Fruit fly (Drosophila melanogaster): ENCODE results near the gene bwa.

The bwa gene

DNA sequence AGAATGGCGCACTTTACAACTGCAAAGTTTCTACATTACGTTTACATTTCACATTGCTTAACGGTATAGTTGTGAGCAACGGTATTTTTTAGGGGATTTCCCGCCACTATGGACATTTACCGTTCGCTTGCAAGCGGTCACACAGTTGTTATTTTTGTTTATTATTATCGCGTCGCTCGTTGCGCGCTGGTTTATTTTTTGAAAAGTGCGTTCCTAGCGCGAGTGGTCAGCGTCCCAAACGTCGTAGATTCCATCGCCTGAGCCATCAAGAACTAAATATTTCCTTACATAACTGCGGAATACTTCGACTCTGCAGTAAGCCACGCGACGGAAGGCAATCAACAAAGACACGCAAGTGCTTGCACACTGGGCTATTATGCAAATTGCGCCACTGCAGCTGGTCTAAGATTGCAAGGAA lies at the start of gene bwa:
Gene bwa, plus strand, starts transcription at position 159 of the 418 bp plus-strand sequence.
- TF ChIP-seq CG17801 (GFP tag; optimal IDR thresholded peaks at IDR 0.05; ENCODE audit: partially characterized antibody) = no peak

DNA sequence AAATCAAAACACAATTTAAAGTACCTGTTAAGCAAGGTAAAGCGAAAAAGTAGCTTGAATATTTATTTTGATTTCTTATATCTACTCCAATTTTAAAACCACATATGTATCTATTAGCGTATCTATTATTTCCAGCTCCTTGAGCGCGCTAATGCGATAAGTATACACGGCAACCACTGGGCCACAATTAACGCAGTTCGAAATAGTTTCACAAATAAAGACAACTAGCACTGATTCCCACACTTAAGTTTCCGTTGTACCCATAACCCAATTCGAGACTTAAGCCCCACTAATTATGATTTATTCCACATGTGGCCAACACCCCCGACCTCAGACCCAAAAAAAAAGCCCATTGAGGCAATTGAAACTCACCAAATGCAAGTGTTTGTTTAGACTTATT lies 49.7 kb upstream of the bwa start:
- no peak for TF ChIP-seq CG17801 (GFP tag; optimal IDR thresholded peaks at IDR 0.05; ENCODE audit: partially characterized antibody)

DNA sequence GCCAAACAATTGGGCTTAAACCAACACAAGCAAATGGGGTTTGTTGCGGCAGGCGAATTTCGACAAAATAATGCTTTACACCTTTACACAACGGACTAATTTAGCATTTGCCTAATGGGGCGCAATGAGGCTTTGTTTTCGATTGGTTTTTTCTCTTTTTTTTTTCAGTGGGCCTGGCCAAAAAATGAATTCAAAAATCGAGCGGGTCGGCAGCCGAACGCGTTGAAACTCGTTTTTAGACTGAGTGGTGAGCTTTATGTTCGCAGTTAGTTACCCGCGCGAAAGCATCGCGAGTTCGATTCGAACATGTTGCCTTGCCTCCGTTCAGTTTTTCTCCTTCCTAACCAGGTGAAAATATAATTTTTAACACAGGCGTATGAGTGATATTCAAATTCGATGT lies 49.1 kb upstream of the bwa start, which contains the start of gene CG43861:
Gene CG43861, minus strand, starts transcription at position 228 of the 400 bp plus-strand sequence.
- TF ChIP-seq CG17801 (GFP tag; optimal IDR thresholded peaks at IDR 0.05; ENCODE audit: partially characterized antibody) = no peak

DNA sequence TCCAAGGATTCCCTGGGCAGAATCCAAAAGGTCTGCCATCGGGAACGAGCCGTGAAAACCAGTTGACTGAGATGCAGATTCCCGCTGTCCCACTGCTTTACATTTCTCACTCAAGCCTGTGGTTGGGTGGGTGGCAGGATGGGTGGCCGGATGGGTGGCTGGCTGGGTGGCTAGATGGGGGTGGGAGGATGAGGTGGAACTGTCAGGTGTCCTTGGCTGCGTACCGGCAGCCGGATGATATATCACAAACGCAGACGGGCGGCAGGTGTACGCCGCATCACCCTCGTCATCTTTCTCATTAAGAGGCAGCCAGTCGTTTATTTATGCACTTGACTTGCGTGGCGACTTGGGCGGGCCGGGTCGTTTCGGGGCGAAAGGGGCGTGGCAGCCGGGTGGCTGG lies 46.1 kb upstream of the bwa start:
- no peak for TF ChIP-seq CG17801 (GFP tag; optimal IDR thresholded peaks at IDR 0.05; ENCODE audit: partially characterized antibody)

DNA sequence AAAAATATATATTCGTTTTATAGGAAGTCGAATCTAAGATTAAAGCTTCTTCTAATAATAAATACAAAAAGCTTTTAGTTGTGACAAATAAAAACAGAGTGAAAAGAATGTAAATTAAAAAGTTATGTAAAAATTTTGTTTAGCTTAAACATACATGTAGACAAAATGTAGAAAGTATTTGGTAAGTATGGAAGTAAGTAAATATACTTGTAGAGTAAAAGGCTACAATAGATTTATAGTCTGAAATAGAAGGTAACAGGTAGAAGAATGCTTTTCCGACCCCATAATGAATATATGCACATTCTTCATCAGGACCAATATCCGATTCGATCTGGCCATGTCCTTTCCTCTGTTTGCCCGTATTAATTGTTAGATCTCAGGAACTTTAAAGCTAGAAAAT lies 41.9 kb upstream of the bwa start:
- TF ChIP-seq CG17801 (GFP tag; optimal IDR thresholded peaks at IDR 0.05; ENCODE audit: partially characterized antibody) = no peak

DNA sequence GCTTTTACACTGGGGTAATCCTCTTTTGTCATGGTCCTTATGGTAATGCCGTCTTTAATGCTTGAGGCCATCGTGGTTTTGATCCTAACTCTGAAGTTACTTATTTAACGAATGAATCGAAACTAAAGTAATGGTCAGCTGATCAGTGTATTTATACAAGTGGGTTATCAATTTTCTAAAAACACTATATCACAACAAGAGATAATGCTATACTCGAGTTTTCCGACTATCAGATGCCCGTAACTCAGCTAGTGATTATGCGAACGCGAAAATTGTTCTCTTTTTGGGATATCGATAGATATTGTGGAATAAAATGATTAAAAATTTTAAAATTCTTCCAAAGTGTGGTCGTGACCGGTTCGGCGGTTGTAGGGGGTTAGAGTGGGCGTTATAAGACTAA lies 40.5 kb upstream of the bwa start, which contains the start of gene AANATL3:
Gene AANATL3, minus strand, starts transcription at position 101 of the 400 bp plus-strand sequence.
- TF ChIP-seq CG17801 (GFP tag; optimal IDR thresholded peaks at IDR 0.05; ENCODE audit: partially characterized antibody) = no peak

DNA sequence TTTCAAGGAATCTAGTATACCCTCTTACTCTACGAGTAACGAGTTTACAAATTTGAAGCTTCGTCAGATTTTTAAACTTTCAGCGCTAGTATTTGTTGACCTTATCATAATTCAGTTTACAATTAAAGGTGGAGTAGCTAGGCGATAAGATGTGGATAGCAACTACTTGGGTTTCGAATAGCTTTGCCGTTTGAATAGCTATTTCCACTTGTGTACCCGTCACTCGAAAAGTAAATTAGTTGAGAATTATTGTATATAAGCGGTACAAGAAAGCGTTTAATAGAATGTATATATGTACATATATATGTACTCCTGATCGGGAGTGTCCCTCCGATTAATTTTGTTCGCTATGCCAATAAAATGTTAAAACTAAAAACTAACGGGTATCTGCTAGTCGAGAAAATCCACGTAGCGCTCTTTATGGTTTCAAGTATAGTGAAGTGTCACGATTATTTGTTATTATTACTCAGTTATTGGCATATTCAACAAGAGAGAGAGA lies 39.8 kb upstream of the bwa start:
- TF ChIP-seq CG17801 (GFP tag; optimal IDR thresholded peaks at IDR 0.05; ENCODE audit: partially characterized antibody) = no peak

DNA sequence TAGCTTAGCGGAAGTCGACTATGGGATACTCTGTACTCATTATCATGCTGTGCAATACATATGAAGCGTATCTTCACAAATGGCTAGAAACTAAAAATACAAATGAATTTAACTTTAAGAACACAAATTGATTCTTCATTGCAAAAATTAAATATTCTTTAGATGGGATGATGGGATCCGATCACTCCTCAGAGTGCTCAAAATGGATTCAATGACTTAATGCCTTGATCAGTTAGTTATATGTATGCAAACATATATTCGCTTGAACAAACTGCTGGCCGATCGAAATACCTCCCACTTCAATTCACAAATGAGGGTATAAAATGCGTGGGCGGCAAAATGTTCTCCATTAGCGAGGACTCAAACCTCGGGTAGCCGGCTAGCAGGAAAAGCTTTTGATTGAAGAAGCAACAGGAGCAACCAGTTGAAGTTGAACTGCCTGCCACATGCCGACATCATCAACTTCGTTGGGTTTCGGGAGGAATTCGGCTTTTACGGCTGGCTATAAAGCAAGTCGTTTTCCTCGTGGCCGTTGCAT lies 38.7 kb upstream of the bwa start, which contains the start of gene sNPF:
Gene sNPF, plus strand, starts transcription at position 534 of the 538 bp plus-strand sequence.
- no peak for TF ChIP-seq CG17801 (GFP tag; optimal IDR thresholded peaks at IDR 0.05; ENCODE audit: partially characterized antibody)

DNA sequence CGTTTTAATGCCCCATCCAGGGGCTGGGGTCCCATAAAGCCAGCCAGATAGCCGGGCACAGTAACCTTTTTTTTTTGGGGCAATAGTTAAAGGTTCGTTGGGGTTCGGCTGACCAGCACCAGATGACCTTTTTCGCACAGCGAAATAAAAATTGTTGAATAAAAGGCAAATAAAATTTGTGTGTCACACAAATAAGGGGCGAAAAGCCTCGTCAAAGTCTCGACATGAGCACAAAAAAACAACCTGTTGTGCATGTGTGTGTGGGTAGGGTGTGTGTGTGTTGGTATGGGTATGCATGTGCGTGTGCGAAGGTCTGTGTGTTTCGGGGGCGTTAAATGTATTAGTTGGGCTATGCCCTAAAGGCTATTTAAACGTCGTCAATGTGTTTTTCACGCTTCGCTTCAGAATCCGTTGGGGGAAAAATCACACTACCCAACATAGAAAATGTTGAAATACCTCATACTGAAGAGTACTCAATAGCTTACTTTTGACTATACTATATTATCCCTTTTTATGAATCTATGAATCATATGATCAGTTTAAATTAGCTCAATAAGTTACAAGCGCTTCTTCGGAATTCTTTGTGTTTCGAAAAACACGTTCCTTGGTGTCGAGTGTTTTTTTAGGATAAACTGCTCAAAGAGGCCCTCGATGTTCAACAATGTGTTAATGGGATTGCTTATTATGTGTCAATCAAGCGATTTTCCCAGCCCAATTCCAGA lies 14.9 kb upstream of the bwa start:
- TF ChIP-seq CG17801 (GFP tag; optimal IDR thresholded peaks at IDR 0.05; ENCODE audit: partially characterized antibody) = no peak

DNA sequence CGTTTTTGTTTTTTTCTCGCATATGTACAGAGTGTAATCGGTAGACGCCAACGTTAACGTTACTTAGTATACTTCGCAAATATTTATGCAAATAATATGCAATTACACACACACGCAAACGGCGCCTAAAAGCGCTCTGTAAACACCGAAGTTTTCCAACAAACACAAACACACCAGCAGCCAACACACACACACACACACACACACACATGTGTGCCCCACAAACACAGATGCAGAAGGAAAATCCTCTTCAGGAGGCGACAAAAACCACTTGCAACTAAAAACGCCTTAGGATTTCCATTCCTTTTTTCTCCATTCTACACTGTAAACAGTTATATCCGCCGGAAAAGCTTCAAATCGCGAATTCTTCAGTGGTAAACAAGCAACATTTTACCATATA lies 8.8 kb upstream of the bwa start:
- no peak for TF ChIP-seq CG17801 (GFP tag; optimal IDR thresholded peaks at IDR 0.05; ENCODE audit: partially characterized antibody)

DNA sequence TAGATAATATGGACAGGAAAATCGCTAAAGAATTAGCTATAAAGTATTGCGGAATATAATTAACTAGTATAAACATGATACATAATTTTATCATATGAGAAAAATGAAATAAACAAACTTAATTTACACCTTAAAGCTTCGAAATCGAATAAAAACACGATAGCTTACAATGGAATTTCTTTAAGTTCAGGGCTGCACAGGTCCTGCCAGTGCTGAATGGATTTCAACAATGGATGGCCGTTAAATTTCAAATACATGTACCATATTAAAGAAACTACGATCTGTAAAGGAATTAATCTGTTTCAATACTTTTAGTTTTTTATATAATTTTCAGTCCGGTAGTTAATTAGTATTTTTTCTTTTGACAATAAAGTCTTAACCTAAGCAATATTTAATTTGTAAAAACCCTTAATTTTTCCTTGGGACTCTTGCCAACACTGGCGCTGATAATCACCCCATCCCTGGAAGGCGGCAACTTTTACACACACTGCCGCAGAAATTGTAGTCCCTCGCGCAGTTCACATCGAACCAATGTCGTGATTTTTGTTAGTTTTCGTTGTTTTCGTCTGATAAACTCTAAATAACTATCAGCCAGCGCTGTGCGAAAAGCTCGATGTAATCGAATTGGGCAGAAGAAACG lies 5.1 kb upstream of the bwa start, which contains the start of the genes barr and lok:
Gene barr, minus strand, starts transcription at position 353 of the 640 bp plus-strand sequence.
Gene lok, plus strand, starts transcription at position 405 of the 640 bp plus-strand sequence.
- peak; percentile 7 for TF ChIP-seq CG17801 (GFP tag; optimal IDR thresholded peaks at IDR 0.05; ENCODE audit: partially characterized antibody)

DNA sequence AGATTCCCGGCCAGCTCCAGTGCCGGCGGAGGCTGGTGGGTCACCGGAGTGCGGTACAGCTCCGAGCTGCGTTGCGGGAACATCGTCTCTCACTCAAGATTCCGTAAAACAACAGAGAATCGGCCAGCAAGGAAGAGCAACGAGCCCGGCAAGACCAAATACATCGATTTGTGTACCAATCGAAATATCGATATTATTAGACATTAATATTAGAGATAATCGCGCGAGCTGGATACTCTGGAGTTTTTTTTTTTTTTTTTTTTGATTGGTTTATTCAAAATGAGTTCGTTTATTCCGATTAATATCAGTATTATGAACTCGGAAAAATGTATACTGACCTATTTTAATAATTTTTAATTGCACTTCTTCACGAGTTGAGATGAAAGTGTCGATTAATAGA lies 675 bp upstream of the bwa start, which contains the start of gene vls:
Gene vls, minus strand, starts transcription at position 164 of the 400 bp plus-strand sequence.
- TF ChIP-seq CG17801 (GFP tag; optimal IDR thresholded peaks at IDR 0.05; ENCODE audit: partially characterized antibody) = peak; percentile 32

DNA sequence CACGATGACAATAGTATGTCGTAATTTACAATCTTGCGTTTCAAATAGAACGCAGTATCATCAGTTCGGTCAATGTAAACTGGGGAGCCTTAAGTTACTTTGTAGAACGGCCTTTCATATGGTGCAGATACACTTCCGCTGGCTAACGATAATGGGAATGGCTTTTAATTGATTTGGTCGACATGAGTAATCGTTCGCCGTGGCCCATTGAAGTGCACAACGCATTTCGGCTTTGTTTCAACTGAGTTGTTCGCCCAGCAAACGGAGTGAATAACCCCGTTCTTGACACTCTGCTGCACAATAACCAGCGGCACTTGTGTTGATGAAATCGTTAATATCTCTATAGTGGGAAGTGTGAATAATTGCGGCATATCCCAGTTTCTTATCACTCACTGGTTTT lies 1.7 kb downstream of the bwa start:
- TF ChIP-seq CG17801 (GFP tag; optimal IDR thresholded peaks at IDR 0.05; ENCODE audit: partially characterized antibody) = no peak

DNA sequence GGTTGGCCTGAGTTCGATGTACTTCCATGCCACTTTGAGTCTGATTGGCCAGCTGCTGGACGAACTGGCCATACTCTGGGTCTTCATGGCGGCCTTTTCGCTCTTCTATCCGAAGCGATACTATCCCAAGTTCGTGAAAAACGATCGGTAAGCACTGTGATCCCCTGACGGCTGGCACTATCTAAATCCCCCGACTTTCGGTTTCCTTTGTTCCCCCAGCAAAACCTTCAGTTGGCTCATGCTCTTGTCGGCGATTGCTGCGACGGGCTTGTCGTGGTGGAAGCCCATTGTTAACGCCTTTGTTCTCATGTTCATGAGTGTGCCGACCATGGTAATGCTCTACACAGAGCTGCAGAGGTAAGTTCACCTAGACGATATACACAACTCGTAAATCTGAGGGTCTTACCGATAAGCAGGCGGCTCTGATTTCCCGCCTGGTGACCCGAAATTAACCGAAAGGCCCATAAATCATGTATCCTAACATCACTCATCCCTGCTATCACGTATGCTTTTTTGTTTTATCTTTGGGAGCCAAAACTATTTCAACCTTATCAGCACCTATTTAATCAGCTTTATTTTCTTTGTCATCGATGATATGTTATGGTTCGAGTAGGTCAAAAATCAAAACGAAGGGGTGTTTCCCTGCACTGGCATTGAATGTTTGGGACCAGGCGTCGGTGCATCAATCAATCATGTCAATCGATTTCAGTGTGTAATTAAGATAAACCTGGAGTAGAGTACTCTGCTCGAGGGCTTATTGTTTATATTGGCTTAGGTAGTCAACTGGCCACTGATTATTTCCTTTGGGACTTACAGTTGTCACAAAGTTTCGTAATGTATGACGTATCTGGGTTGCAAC lies 3.2 kb downstream of the bwa start:
- TF ChIP-seq CG17801 (GFP tag; optimal IDR thresholded peaks at IDR 0.05; ENCODE audit: partially characterized antibody) = no peak

DNA sequence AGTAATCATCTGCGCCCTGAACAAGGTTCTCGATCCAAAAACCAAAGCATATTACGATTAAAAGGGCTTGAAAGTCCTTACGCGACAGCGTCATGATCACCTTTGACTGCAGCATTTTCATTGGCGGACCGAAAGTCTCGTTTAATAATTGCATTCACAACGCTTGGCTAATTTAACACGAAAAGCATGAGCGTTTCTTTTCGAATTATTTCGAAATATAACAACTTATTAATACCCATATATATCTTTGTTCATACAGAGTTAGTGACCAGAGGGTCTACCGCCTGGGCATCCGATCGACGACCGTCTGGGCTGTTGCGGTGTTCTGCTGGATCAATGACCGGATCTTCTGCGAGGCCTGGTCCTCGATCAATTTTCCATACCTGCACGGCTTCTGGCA lies 5.9 kb downstream of the bwa start, which contains the start of gene CG10730:
Gene CG10730, minus strand, starts transcription at position 101 of the 400 bp plus-strand sequence.
- no peak for TF ChIP-seq CG17801 (GFP tag; optimal IDR thresholded peaks at IDR 0.05; ENCODE audit: partially characterized antibody)
